Fruit fly (Drosophila melanogaster): Measurements from ENCODE around the gene CG5112.

The CG5112 gene

dm6 chr3R:25453150-25453680, 38.0 kb upstream of the CG5112 start (continued):
- peak; percentile 14 for TF ChIP-seq NC2α (GFP tag; optimal IDR thresholded peaks at IDR 0.05)
- no peak for TF ChIP-seq so (GFP tag; IDR thresholded peaks at IDR 0.05)
- TF ChIP-seq Sox102F (GFP tag; optimal IDR thresholded peaks at IDR 0.05): peak; percentile 34
- TF ChIP-seq Poxn (GFP tag; IDR thresholded peaks at IDR 0.05): no peak
- peak; percentile 7; the same call in 1 of the 2 replicates for TF ChIP-seq CG31441 (GFP tag; IDR thresholded peaks at IDR 0.05)
- 0 out of 4 replicates have a peak, but pooled peaks have one; percentile 62 for TF ChIP-seq chinmo (GFP tag; IDR thresholded peaks at IDR 0.05; ENCODE audit: partially characterized antibody)
- TF ChIP-seq Hr78 (GFP tag; optimal IDR thresholded peaks at IDR 0.05): peak in 1 of 2 experiments; percentile 32
- TF ChIP-seq Ravus (GFP tag; IDR thresholded peaks at IDR 0.05): no peak
- TF ChIP-seq CG4424 (GFP tag; optimal IDR thresholded peaks at IDR 0.05): no peak
- TF ChIP-seq luna (GFP tag; optimal IDR thresholded peaks at IDR 0.05): no peak
- TF ChIP-seq Doc3 (GFP tag; IDR thresholded peaks at IDR 0.05; ENCODE audit: partially characterized antibody): no peak
- peak; percentile 46 for TF ChIP-seq CG12219 (GFP tag; optimal IDR thresholded peaks at IDR 0.05)
- 0 out of 3 replicates have a peak, but pooled peaks have one; percentile 26 for TF ChIP-seq otp (GFP tag; IDR thresholded peaks at IDR 0.05)
- TF ChIP-seq cwo (GFP tag; optimal IDR thresholded peaks at IDR 0.05): peak; percentile 3
- TF ChIP-seq run (tag; optimal IDR thresholded peaks at IDR 0.05): peak; percentile 87
- TF ChIP-seq D19B (GFP tag; optimal IDR thresholded peaks at IDR 0.05): no peak
- peak; percentile 23 for TF ChIP-seq slp2 (GFP tag; optimal IDR thresholded peaks at IDR 0.05)
- TF ChIP-seq CG13424 (tag; optimal IDR thresholded peaks at IDR 0.05): peak; percentile 55
- 0 out of 2 replicates have a peak, but pooled peaks have one; percentile 19 for TF ChIP-seq sim (GFP tag; IDR thresholded peaks at IDR 0.05)
- TF ChIP-seq CG18011 (GFP tag; optimal IDR thresholded peaks at IDR 0.05): peak; percentile 23
- no peak for TF ChIP-seq ems (GFP tag; optimal IDR thresholded peaks at IDR 0.05)
- no peak for TF ChIP-seq Neu2 (GFP tag; optimal IDR thresholded peaks at IDR 0.05; ENCODE audit: borderline replicate concordance)
- peak; percentile 73 for TF ChIP-seq CG7556 (GFP tag; optimal IDR thresholded peaks at IDR 0.05)
- TF ChIP-seq CTCF (GFP tag; optimal IDR thresholded peaks at IDR 0.05): peak; percentile 10
- TF ChIP-seq CG9215 (GFP tag; IDR thresholded peaks at IDR 0.05): no peak
- peak; percentile 38 for TF ChIP-seq CG11723 (GFP tag; optimal IDR thresholded peaks at IDR 0.05)
- TF ChIP-seq Mad (GFP tag; optimal IDR thresholded peaks at IDR 0.05): peak; percentile 34
- peak; percentile 64 for TF ChIP-seq unpg (GFP tag; optimal IDR thresholded peaks at IDR 0.05)
- no peak for TF ChIP-seq tna (GFP tag; IDR thresholded peaks at IDR 0.05; ENCODE audit: partially characterized antibody)
- no peak for TF ChIP-seq CG8944 (GFP tag; optimal IDR thresholded peaks at IDR 0.05)
- TF ChIP-seq Ada2b (GFP tag; IDR thresholded peaks at IDR 0.05): no peak
- peak; percentile 40 for TF ChIP-seq CG7839 (tag; optimal IDR thresholded peaks at IDR 0.05)
- TF ChIP-seq CG2678 (tag; optimal IDR thresholded peaks at IDR 0.05): peak; percentile 54
- peak; percentile 74 for TF ChIP-seq org-1 (GFP tag; optimal IDR thresholded peaks at IDR 0.05)
- no peak for TF ChIP-seq CHES-1-like (GFP tag; optimal IDR thresholded peaks at IDR 0.05)
- TF ChIP-seq CG3838 (GFP tag; optimal IDR thresholded peaks at IDR 0.05): peak; percentile 24
- no peak for TF ChIP-seq CG11456 (GFP tag; IDR thresholded peaks at IDR 0.05)
- TF ChIP-seq NC2β (GFP tag; optimal IDR thresholded peaks at IDR 0.05): peak; percentile 27
- TF ChIP-seq Xrp1 (GFP tag; IDR thresholded peaks at IDR 0.05): peak; percentile 32
- TF ChIP-seq NfI (GFP tag; optimal IDR thresholded peaks at IDR 0.05): peak; percentile 29
- TF ChIP-seq CG12391 (tag; optimal IDR thresholded peaks at IDR 0.05): peak; percentile 66
- TF ChIP-seq CG17829 (tag; optimal IDR thresholded peaks at IDR 0.05): peak; percentile 39
- TF ChIP-seq CG15514 (GFP tag; optimal IDR thresholded peaks at IDR 0.05): peak; percentile 56
- TF ChIP-seq sc (optimal IDR thresholded peaks at IDR 0.05): no peak
- TF ChIP-seq sc (GFP tag; optimal IDR thresholded peaks at IDR 0.05): peak; percentile 46
- peak; percentile 27 for TF ChIP-seq Nf-YC (tag; optimal IDR thresholded peaks at IDR 0.05)
- TF ChIP-seq CG10267 (tag; optimal IDR thresholded peaks at IDR 0.05): peak; percentile 24
- peak; percentile 81 for TF ChIP-seq kah (GFP tag; optimal IDR thresholded peaks at IDR 0.05)
- peak; percentile 55 for TF ChIP-seq CG3407 (GFP tag; optimal IDR thresholded peaks at IDR 0.05)
- TF ChIP-seq Hand (GFP tag; optimal IDR thresholded peaks at IDR 0.05): peak; percentile 43
